Fruit fly (Drosophila melanogaster): Measurements from ENCODE around the gene brk.

The brk gene

DNA sequence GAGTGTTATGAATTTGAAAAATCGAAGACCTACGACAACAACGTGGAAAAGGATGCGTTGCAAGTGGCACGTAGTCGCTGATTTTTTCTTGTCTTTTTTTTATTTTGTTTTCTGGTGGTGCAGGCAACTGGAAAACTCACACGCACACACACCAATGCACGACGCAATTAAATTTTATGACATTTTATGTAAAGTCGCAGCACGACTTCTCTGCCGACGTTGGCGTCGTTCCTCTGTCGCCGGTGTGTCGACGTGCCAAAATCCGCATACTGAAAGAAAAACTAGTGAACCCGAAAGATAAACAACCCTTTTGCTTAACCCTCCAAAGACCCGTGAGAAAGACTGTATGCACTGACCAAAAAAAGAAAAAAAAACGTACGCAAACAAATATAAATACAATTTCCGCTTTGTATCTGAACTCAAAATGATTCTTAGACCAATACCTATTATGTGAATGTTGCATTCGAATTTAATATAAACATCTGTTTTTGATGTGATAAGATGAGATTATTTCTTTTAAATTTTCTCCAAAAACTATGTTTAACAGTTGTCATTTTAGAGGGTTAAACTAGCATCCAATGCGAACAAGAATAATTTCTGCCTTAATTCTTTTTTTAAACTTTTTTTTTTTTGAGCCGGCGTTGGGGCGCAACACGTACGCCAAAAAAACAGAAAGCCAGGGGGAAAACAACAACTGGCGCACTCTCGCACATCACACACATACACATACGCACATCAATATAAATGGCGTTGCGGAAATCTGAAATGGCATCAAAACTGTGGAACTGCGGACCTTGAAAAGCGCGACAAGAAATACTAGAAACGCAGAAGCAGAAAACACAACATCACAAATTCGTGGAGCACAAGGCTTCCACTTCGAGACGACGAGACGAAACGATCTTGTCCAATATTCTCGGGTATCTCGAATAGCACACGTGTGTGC is 26.4 kb downstream of the brk start (continued):
- TF ChIP-seq scrt (GFP tag; optimal IDR thresholded peaks at IDR 0.05) (peak; percentile 30), chif (GFP tag; optimal IDR thresholded peaks at IDR 0.05) (peak in 1 of 2 experiments; percentile 52), CG18476 (GFP tag; optimal IDR thresholded peaks at IDR 0.05) (peak; percentile 16), CG9727 (GFP tag; optimal IDR thresholded peaks at IDR 0.05) (peak; percentile 53), HHEX (GFP tag; optimal IDR thresholded peaks at IDR 0.05) (no peak), Gug (GFP tag; IDR thresholded peaks at IDR 0.05) (peak; percentile 12; the same call in 1 of the 4 replicates), ems (GFP tag; optimal IDR thresholded peaks at IDR 0.05) (peak; percentile 7), CG3163 (GFP tag; optimal IDR thresholded peaks at IDR 0.05) (peak; percentile 9), seq (GFP tag; IDR thresholded peaks at IDR 0.05) (peak; percentile 32; the same call in 1 of the 2 replicates), CG4360 (GFP tag; IDR thresholded peaks at IDR 0.05) (no peak), jumu (GFP tag; optimal IDR thresholded peaks at IDR 0.05) (no peak), CoRest (tag; optimal IDR thresholded peaks at IDR 0.05) (peak; percentile 23), D (optimal IDR thresholded peaks at IDR 0.05) (no peak), D (GFP tag; optimal IDR thresholded peaks at IDR 0.05) (no peak), CG6272 (GFP tag; IDR thresholded peaks at IDR 0.05) (no peak), tin (GFP tag; optimal IDR thresholded peaks at IDR 0.05) (peak; percentile 20), Dip3 (GFP tag; optimal IDR thresholded peaks at IDR 0.05) (peak; percentile 58), CG10565 (GFP tag; optimal IDR thresholded peaks at IDR 0.05) (no peak), HLH54F (GFP tag; optimal IDR thresholded peaks at IDR 0.05) (peak; percentile 42), sr (GFP tag; IDR thresholded peaks at IDR 0.05) (no peak), insv (GFP tag; optimal IDR thresholded peaks at IDR 0.05) (no peak), Chrac-16 (GFP tag; optimal IDR thresholded peaks at IDR 0.05) (no peak), dpn (GFP tag; optimal IDR thresholded peaks at IDR 0.05) (peak; percentile 30 to 66), sens (GFP tag) (peak; percentile 78), Adf1 (GFP tag; IDR thresholded peaks at IDR 0.05) (peak; percentile 66), CG3726 (GFP tag; IDR thresholded peaks at IDR 0.05) (0 out of 3 replicates have a peak, but pooled peaks have one; percentile 26), CG15601 (tag; optimal IDR thresholded peaks at IDR 0.05) (no peak), Atf-2 (GFP tag; optimal IDR thresholded peaks at IDR 0.05) (peak; percentile 47), Ets97D (GFP tag; optimal IDR thresholded peaks at IDR 0.05) (peak; percentile 12), Hsf (GFP tag; optimal IDR thresholded peaks at IDR 0.05) (peak; percentile 34), caup (GFP tag; optimal IDR thresholded peaks at IDR 0.05; ENCODE audit: severe bottlenecking) (peak; percentile 45), dimm (GFP tag; IDR thresholded peaks at IDR 0.05) (no peak), CG18619 (GFP tag; optimal IDR thresholded peaks at IDR 0.05) (peak; percentile 2), crp (GFP tag; optimal IDR thresholded peaks at IDR 0.05) (no peak), Ssrp (tag; optimal IDR thresholded peaks at IDR 0.05) (peak; percentile 17), CG18599 (GFP tag; optimal IDR thresholded peaks at IDR 0.05) (peak; percentile 60), CG31224 (GFP tag; IDR thresholded peaks at IDR 0.05) (peak; percentile 41; the same call in 1 of the 2 replicates), Myb (GFP tag; optimal IDR thresholded peaks at IDR 0.05) (peak; percentile 43), CG9932 (GFP tag; IDR thresholded peaks at IDR 0.05) (peak; percentile 81), chinmo (GFP tag; IDR thresholded peaks at IDR 0.05; ENCODE audit: partially characterized antibody) (peak; percentile 69; the same call in 2 of the 4 replicates), lmd (GFP tag; IDR thresholded peaks at IDR 0.05) (peak; percentile 5), CG3838 (GFP tag; optimal IDR thresholded peaks at IDR 0.05) (no peak), Vsx1 (GFP tag; optimal IDR thresholded peaks at IDR 0.05) (no peak), CG11695 (GFP tag; IDR thresholded peaks at IDR 0.05) (0 out of 3 replicates have a peak, but pooled peaks have one; percentile 42), Xrp1 (GFP tag; IDR thresholded peaks at IDR 0.05) (peak; percentile 23; the same call in 1 of the 2 replicates), Camta (GFP tag; optimal IDR thresholded peaks at IDR 0.05) (peak; percentile 2), bowl (GFP tag; IDR thresholded peaks at IDR 0.05) (no peak), CG30403 (GFP tag; optimal IDR thresholded peaks at IDR 0.05) (peak; percentile 58), al (GFP tag; IDR thresholded peaks at IDR 0.05) (peak; percentile 75)
